Worm (Caenorhabditis elegans): ENCODE data around the gene K10H10.5.

ce11 chrII:14534000-14534399, 32.5 kb downstream of the K10H10.5 start, which contains the start of gene C04H5.1:
- TF ChIP-seq pha-4 (tag; optimal IDR thresholded peaks at IDR 0.05) (no peak), unc-62 (GFP tag; optimal IDR thresholded peaks at IDR 0.05) (no peak), mep-1 (tag; optimal IDR thresholded peaks at IDR 0.05) (no peak), nhr-237 (tag; optimal IDR thresholded peaks at IDR 0.05) (no peak), elt-1 (tag; optimal IDR thresholded peaks at IDR 0.05; ENCODE audit: borderline replicate concordance, insufficient read depth) (no peak), elt-3 (tag; optimal IDR thresholded peaks at IDR 0.05) (no peak), snpc-4 (tag; optimal IDR thresholded peaks at IDR 0.05) (no peak), nhr-12 (tag; optimal IDR thresholded peaks at IDR 0.05) (no peak), sptf-1 (tag; optimal IDR thresholded peaks at IDR 0.05) (no peak)
